Fruit fly (Drosophila melanogaster): ENCODE results near the gene mRpS26.

mRpS26 gene

DNA sequence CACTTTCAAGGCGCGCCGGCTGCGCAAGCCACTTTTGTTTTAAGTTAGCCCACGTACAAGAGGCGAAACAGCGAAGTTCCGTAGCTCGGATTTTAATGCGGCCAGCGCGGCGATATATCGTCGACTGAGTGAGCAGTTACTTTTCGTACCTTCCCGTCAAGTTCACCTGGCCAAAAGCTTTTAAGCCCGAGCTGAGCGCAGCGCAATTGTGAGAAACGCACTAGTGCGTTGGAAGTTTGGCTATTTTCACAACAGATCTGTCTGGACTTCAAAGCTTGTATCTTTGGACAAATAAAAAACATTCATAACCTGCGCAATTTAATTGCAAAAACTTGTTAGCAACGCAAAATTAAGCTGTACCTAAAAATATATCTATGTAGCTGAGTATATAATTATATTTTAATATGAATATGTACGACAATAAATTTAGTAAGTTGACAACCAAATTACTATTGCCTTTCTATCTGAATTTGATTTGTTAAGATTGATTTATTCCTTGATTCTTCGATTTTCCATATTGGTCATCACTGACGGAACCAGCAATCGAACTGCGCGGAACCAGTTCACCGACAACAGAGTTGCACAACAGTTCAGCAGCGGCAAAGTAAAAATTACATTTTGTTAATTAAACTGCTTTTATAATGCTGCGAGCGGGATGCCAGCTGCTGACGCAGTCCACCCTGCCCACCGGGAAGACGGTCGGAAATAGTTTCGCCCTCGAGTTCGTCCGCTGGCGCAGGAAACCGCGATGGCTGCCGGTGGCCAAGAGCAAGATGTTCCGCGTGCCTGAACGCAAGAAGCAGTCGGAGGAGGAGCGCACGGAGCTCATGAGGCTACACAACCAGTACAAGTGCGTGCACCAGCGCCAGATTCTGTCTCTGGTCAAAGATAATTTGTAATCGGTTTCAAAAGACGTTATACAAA, at the start of gene mRpS26, which contains the start of gene CG13698 (continued):
- peak; percentile 24 for TF ChIP-seq fd59A (GFP tag; optimal IDR thresholded peaks at IDR 0.05)
- no peak for TF ChIP-seq Met (GFP tag; optimal IDR thresholded peaks at IDR 0.05)
- TF ChIP-seq Eip75B (GFP tag; optimal IDR thresholded peaks at IDR 0.05) = peak; percentile 50
- TF ChIP-seq svp (GFP tag) = no peak
- TF ChIP-seq CG8119 (GFP tag; IDR thresholded peaks at IDR 0.05) = peak; percentile 37; the same call in 1 of the 3 replicates
- peak; percentile 4 for TF ChIP-seq vri (GFP tag; optimal IDR thresholded peaks at IDR 0.05)
- no peak for TF ChIP-seq Sox102F (GFP tag; optimal IDR thresholded peaks at IDR 0.05)
- peak; percentile 81 for TF ChIP-seq CG3032 (tag; optimal IDR thresholded peaks at IDR 0.05)
- TF ChIP-seq CG9139 (GFP tag; optimal IDR thresholded peaks at IDR 0.05) = no peak
- TF ChIP-seq Eip93F (GFP tag; optimal IDR thresholded peaks at IDR 0.05) = peak; percentile 40
- peak; percentile 12 for TF ChIP-seq Lpt (GFP tag; optimal IDR thresholded peaks at IDR 0.05)

DNA sequence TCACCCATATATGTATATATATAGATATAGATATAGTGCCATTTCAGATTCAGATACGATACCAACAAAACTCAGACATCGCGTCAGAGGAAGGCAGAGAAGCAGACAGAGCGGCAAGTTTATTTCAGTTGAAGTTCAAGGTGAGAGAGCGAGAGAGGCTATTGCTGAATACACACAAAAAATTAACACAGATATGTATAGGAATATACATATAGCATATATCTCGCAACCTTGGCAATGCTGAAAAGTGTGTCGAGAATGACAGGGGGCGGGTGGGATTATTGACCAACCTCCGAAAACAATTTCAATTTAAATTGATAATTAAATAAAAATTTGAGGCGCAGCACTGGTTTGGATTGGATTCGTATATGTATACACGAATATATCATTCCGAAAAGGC, 49.3 kb upstream of the mRpS26 start:
- no peak for TF ChIP-seq Hr39 (GFP tag; optimal IDR thresholded peaks at IDR 0.05)
- peak; percentile 27 for TF ChIP-seq fkh (GFP tag; optimal IDR thresholded peaks at IDR 0.05)
- TF ChIP-seq vri (GFP tag; optimal IDR thresholded peaks at IDR 0.05) = peak; percentile 54
- TF ChIP-seq CG7368 (GFP tag; optimal IDR thresholded peaks at IDR 0.05) = no peak

DNA sequence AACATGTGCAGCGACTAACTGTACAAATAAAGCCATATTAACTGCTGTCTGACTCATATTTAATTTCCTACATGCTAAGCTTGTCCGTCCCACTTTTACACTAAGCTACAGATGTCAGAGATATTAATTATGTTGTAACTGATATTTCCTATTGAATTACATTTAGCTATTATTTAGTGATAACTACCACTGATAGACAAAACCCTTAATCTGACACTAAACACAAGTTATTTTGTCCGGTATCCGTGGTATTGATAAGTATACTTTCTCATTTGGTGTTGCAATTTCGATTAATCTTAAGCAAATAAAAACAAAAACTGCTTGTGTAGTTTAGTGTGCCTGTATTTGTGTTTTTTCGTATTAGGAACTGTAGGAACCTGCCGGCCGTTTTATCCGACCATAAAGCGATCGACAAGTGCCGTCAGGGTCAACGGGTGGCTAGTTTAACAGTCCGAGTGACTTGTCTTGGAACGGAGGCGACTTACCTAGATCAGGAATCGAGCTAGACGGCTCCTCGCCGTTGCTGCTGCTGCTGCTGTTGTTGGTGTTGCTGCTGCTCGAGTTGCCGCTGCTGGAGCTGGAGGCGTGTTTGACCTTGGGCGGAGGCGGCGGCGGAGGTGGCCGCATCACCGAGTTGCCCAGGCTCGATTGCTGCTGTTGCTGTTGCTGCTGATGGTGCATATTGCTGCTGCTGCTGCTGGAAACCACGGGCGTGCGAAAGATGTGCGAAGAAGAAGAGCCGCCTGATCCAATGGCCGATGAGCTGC, 48.4 kb upstream of the mRpS26 start:
- TF ChIP-seq CG8319 (GFP tag; optimal IDR thresholded peaks at IDR 0.05) = no peak
- TF ChIP-seq Hr39 (GFP tag; optimal IDR thresholded peaks at IDR 0.05) = no peak
- TF ChIP-seq ss (GFP tag; optimal IDR thresholded peaks at IDR 0.05) = peak; percentile 27 to 64
- peak; percentile 12 for TF ChIP-seq achi (GFP tag; optimal IDR thresholded peaks at IDR 0.05)
- TF ChIP-seq CG3032 (tag; optimal IDR thresholded peaks at IDR 0.05) = peak; percentile 56
- peak; percentile 39 for TF ChIP-seq spab (GFP tag; optimal IDR thresholded peaks at IDR 0.05)
- TF ChIP-seq CG7368 (GFP tag; optimal IDR thresholded peaks at IDR 0.05) = peak; percentile 1
- TF ChIP-seq Hr38 (GFP tag; optimal IDR thresholded peaks at IDR 0.05) = no peak
- TF ChIP-seq Ets21C (GFP tag; optimal IDR thresholded peaks at IDR 0.05) = no peak
- no peak for TF ChIP-seq Blimp-1 (GFP tag; optimal IDR thresholded peaks at IDR 0.05)
- TF ChIP-seq CG9139 (GFP tag; optimal IDR thresholded peaks at IDR 0.05) = peak; percentile 57
- no peak for TF ChIP-seq CG3919 (GFP tag; optimal IDR thresholded peaks at IDR 0.05)
- TF ChIP-seq CG8119 (GFP tag; IDR thresholded peaks at IDR 0.05) = no peak
- no peak for TF ChIP-seq eg (GFP tag; IDR thresholded peaks at IDR 0.05)
- no peak for TF ChIP-seq Sox15 (GFP tag; optimal IDR thresholded peaks at IDR 0.05)
- TF ChIP-seq vri (GFP tag; optimal IDR thresholded peaks at IDR 0.05) = no peak
- TF ChIP-seq CG32006 (GFP tag; optimal IDR thresholded peaks at IDR 0.05) = no peak
- TF ChIP-seq CG34406 (GFP tag; optimal IDR thresholded peaks at IDR 0.05) = no peak
- TF ChIP-seq Sox14 (GFP tag; optimal IDR thresholded peaks at IDR 0.05) = no peak
- TF ChIP-seq salr (GFP tag; optimal IDR thresholded peaks at IDR 0.05) = no peak
- TF ChIP-seq CG16779 (tag; optimal IDR thresholded peaks at IDR 0.05) = no peak
- no peak for TF ChIP-seq CG6276 (GFP tag; optimal IDR thresholded peaks at IDR 0.05)
- peak; percentile 55 for TF ChIP-seq dsx (GFP tag; optimal IDR thresholded peaks at IDR 0.05; ENCODE audit: poor library complexity, severe bottlenecking)
- TF ChIP-seq CG10631 (GFP tag; optimal IDR thresholded peaks at IDR 0.05) = peak; percentile 8
- no peak for TF ChIP-seq CG6854 (GFP tag; optimal IDR thresholded peaks at IDR 0.05)
- TF ChIP-seq fkh (GFP tag; optimal IDR thresholded peaks at IDR 0.05) = no peak
- TF ChIP-seq Sox102F (GFP tag; optimal IDR thresholded peaks at IDR 0.05) = no peak
- TF ChIP-seq CG6808 (GFP tag; optimal IDR thresholded peaks at IDR 0.05) = peak; percentile 61
- TF ChIP-seq Eip93F (GFP tag; optimal IDR thresholded peaks at IDR 0.05) = no peak
- TF ChIP-seq topi (GFP tag; optimal IDR thresholded peaks at IDR 0.05) = no peak
- TF ChIP-seq Met (GFP tag; optimal IDR thresholded peaks at IDR 0.05) = no peak
- no peak for TF ChIP-seq esn (GFP tag; optimal IDR thresholded peaks at IDR 0.05)
- no peak for TF ChIP-seq CG11294 (GFP tag; IDR thresholded peaks at IDR 0.05)
- TF ChIP-seq CG11762 (GFP tag; optimal IDR thresholded peaks at IDR 0.05; ENCODE audit: insufficient read depth) = no peak
- TF ChIP-seq acj6 (GFP tag; optimal IDR thresholded peaks at IDR 0.05) = peak; percentile 11
- no peak for TF ChIP-seq CG6163 (GFP tag; IDR thresholded peaks at IDR 0.05)
- TF ChIP-seq cyc (GFP tag; optimal IDR thresholded peaks at IDR 0.05) = no peak
- TF ChIP-seq CG6792 (GFP tag; optimal IDR thresholded peaks at IDR 0.05) = no peak

Data from whole organism, prepupa.